Worm (Caenorhabditis elegans): Measurements from ENCODE around the gene sel-13.

sel-13 gene

DNA sequence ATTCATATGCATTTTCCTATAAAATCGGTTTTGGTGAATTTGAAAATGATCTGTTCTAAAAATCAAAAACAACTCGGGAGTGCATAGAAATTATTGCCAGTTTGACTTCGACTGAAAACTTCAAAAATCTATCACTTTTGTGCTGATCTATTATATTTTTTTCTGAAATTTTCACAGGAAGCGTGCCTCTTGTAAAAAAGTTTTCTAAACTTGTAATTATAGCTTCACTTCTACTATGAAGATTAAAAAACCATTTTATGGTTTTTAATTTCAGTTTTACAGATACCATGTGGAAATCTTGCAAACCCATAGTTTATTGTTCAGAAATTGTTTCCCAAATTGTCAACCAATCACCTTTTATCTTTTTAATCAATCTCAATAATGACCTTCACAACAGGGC lies 34.0 kb upstream of the sel-13 start, which contains the start of gene F17C8.9:
TSS of gene F17C8.9 (plus strand) at position 301 of the 400 bp plus-strand sequence.
- TF ChIP-seq F13C5.2 (tag; optimal IDR thresholded peaks at IDR 0.05) (no peak), ceh-13 (GFP tag; optimal IDR thresholded peaks at IDR 0.05) (no peak), aly-1 (tag; optimal IDR thresholded peaks at IDR 0.05) (no peak), ceh-36 (tag; optimal IDR thresholded peaks at IDR 0.05) (no peak), ets-7 (tag; optimal IDR thresholded peaks at IDR 0.05) (no peak), scrt-1 (GFP tag; IDR thresholded peaks at IDR 0.05) (no peak), tbx-37 (GFP tag; conservative IDR thresholded peaks at IDR 0.05) (no peak), B0310.2 (tag; optimal IDR thresholded peaks at IDR 0.05) (no peak), pes-1 (GFP tag; IDR thresholded peaks at IDR 0.05) (no peak), tbx-11 (GFP tag; IDR thresholded peaks at IDR 0.05) (no peak), sea-1 (GFP tag; conservative IDR thresholded peaks at IDR 0.05) (no peak), tra-4 (tag; optimal IDR thresholded peaks at IDR 0.05) (no peak), hmg-4 (GFP tag; optimal IDR thresholded peaks at IDR 0.05) (no peak), flt-1 (GFP tag; IDR thresholded peaks at IDR 0.05) (no peak), ama-1 (optimal IDR thresholded peaks at IDR 0.05) (no peak), hmbx-1 (tag; optimal IDR thresholded peaks at IDR 0.05) (no peak), hnd-1 (tag; optimal IDR thresholded peaks at IDR 0.05) (no peak)

DNA sequence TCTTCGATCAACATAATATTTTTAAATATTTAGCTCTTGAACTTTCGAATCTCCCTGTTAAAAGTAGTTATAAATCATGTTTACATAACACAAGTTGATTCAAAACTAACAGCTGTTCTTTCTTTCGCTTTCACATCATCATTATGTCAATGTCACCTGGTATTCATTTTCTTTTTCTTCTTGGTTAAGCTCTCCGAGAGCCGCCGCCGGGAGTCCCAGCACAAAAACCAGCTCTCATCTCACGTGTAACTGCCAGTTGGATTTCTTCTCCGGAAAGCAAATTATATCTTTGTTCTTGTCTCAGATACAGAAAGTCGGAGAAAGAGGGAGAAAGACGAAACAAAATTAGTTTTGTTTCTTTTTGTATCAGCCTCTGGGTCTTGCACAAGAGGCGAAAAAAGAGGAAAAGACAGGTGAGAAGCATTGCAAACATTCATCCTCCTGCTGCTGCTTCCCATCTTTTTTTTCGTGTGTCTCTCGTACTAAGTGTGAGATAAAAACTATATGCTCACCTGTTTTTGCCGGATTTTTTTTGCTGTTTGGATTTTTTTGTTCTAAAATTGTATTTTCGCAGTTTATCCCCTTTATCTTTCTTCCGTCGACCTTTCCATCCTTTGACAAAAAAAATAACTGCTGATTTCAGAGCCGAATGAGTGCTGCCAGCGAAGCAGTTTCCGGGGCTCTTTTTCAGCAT lies 31.4 kb upstream of the sel-13 start, which contains the start of gene F17C8.3:
TSS of gene F17C8.3 (plus strand) at position 644 of the 694 bp plus-strand sequence.
- TF ChIP-seq aly-1 (tag; optimal IDR thresholded peaks at IDR 0.05): no peak
- TF ChIP-seq hnd-1 (tag; optimal IDR thresholded peaks at IDR 0.05): no peak
- TF ChIP-seq B0310.2 (tag; optimal IDR thresholded peaks at IDR 0.05): no peak
- no peak for TF ChIP-seq hmbx-1 (tag; optimal IDR thresholded peaks at IDR 0.05)
- no peak for TF ChIP-seq tra-4 (tag; optimal IDR thresholded peaks at IDR 0.05)
- no peak for TF ChIP-seq tbx-11 (GFP tag; IDR thresholded peaks at IDR 0.05)

DNA sequence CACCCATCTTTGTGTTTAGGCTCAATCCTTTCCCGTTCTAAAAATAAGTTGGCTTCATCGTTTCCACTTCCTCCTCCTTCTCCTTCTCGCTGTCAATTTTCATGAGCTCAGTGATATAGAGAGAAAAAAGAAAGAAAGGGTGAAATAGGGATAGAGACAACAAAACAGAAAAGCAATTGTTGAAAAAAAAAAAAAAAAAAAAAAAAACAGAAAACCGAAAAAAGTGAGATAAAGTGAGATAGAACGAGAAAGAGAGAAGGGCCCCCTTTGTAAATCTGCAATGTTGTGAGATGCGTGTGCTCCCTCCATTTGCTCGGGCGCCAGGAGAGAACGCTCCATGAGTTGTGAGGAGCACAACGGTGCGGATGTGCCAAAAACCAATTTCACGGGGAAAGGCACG lies 23.9 kb upstream of the sel-13 start:
- TF ChIP-seq F13C5.2 (tag; optimal IDR thresholded peaks at IDR 0.05): no peak
- TF ChIP-seq ama-1 (optimal IDR thresholded peaks at IDR 0.05): no peak
- no peak for TF ChIP-seq ceh-13 (GFP tag; optimal IDR thresholded peaks at IDR 0.05)
- TF ChIP-seq tbx-11 (GFP tag; IDR thresholded peaks at IDR 0.05): no peak
- no peak for TF ChIP-seq ceh-36 (tag; optimal IDR thresholded peaks at IDR 0.05)
- TF ChIP-seq sea-1 (GFP tag; conservative IDR thresholded peaks at IDR 0.05): no peak
- TF ChIP-seq tra-4 (tag; optimal IDR thresholded peaks at IDR 0.05): no peak
- no peak for TF ChIP-seq hmg-4 (GFP tag; optimal IDR thresholded peaks at IDR 0.05)
- no peak for TF ChIP-seq pes-1 (GFP tag; IDR thresholded peaks at IDR 0.05)
- no peak for TF ChIP-seq aly-1 (tag; optimal IDR thresholded peaks at IDR 0.05)
- no peak for TF ChIP-seq tbx-37 (GFP tag; conservative IDR thresholded peaks at IDR 0.05)
- no peak for TF ChIP-seq hmbx-1 (tag; optimal IDR thresholded peaks at IDR 0.05)
- TF ChIP-seq flt-1 (GFP tag; IDR thresholded peaks at IDR 0.05): no peak

DNA sequence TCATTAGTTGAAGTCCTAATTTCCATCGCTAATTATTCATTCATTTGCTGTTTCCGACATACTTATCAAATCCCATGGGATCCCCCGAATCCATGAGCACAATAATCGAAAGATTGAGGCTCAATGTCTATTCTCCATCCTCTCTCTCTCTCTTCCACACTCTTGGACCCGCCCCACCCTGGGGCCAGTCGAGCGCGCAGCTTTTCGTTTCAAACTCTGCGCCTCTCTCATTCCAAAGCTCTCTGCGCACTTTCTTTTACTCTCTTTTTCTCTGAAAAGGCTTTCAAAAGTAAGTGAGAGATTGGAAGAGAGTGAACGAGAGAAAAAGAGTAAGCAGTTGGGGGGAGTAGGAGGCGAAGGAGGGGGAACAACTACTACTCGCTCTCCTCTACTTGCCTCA lies 21.7 kb upstream of the sel-13 start, which contains the start of gene acy-1:
TSS of gene acy-1 (plus strand) at position 346 of the 400 bp plus-strand sequence.
- TF ChIP-seq B0310.2 (tag; optimal IDR thresholded peaks at IDR 0.05): no peak
- no peak for TF ChIP-seq ceh-36 (tag; optimal IDR thresholded peaks at IDR 0.05)
- TF ChIP-seq F13C5.2 (tag; optimal IDR thresholded peaks at IDR 0.05): peak; percentile 11
- TF ChIP-seq tra-4 (tag; optimal IDR thresholded peaks at IDR 0.05): no peak
- peak; percentile 56 for TF ChIP-seq hmg-4 (GFP tag; optimal IDR thresholded peaks at IDR 0.05)
- no peak for TF ChIP-seq ama-1 (optimal IDR thresholded peaks at IDR 0.05)

DNA sequence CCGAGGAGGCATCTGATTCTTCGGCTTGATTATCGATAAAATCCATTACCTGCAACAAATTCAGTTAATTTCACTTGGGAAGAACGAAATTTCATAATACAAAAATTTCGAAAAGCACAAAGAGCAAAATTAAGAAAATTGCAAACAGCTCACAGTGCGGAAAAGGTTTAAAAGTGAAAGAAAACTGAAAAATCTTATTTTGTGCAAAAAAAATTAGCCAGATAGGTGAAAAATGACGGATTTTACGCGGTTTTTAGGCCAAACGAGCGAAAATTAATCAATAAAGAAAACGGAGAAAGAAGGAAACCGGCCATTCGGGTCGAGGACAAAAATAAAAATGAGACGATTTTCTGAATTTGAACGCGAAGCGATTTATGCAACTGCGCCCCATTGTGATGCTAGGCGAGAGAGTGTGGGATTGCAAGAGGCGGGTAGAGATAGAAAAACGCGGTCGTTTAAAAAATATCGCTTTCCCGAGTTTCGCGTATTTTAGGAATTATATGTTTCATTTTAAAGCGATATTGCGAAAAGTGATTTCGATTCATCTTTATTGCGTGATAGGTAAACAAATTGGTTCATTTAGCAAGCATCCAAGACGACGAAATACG lies 20.7 kb upstream of the sel-13 start, which contains the start of gene emb-5:
TSS of gene emb-5 (minus strand) at position 51 of the 608 bp plus-strand sequence.
- TF ChIP-seq flt-1 (GFP tag; IDR thresholded peaks at IDR 0.05) (no peak), ceh-13 (GFP tag; optimal IDR thresholded peaks at IDR 0.05) (no peak)

DNA sequence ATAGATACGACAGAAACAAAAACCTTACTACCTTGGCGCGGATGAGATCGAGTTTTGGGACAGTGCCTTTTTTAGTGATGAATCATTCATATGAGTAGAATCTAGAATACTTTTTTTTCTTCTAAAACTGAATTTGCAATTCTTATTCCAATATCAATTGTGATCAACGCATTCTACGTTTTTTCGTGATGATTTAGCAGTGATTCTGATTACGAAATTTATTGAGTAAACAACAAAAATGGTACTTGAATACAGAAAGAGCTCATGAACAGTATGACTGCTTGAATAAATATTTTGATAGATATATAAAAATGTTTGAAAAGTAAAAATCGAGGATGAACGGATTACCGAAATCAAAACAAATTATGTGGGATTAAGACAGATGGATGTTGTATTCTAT lies 15.1 kb upstream of the sel-13 start, which contains the start of gene him-18:
TSS of gene him-18 (minus strand) at position 101 of the 400 bp plus-strand sequence.
- TF ChIP-seq pes-1 (GFP tag; IDR thresholded peaks at IDR 0.05) (no peak), ama-1 (optimal IDR thresholded peaks at IDR 0.05) (no peak)

DNA sequence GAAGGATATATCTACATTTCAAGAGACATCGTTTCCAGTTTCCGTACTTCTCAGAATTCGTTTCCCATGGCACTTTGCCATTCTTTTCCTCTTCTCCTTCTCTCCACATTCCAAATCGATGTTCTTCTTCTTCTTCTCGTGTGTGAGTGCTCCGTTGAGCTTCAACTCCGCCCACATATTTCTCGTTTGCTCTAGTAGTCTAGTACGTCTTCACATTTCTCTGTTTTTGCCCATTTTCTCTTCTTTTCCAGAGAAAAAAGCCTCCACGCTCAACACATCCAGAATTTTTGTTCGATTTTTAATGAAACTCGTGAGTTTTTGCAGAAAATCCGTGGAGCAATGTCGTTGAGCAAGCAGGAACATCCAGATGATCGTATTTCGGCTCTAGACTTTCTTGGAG lies 8.9 kb upstream of the sel-13 start, which contains the start of gene T04A8.18:
TSS of gene T04A8.18 (plus strand) at position 301 of the 400 bp plus-strand sequence.
- TF ChIP-seq pes-1 (GFP tag; IDR thresholded peaks at IDR 0.05): no peak
- TF ChIP-seq aly-1 (tag; optimal IDR thresholded peaks at IDR 0.05): no peak
- TF ChIP-seq F13C5.2 (tag; optimal IDR thresholded peaks at IDR 0.05): no peak
- TF ChIP-seq hnd-1 (tag; optimal IDR thresholded peaks at IDR 0.05): no peak
- TF ChIP-seq ceh-36 (tag; optimal IDR thresholded peaks at IDR 0.05): no peak
- TF ChIP-seq sea-1 (GFP tag; conservative IDR thresholded peaks at IDR 0.05): no peak
- TF ChIP-seq tbx-11 (GFP tag; IDR thresholded peaks at IDR 0.05): no peak
- TF ChIP-seq ets-7 (tag; optimal IDR thresholded peaks at IDR 0.05): no peak
- TF ChIP-seq ama-1 (optimal IDR thresholded peaks at IDR 0.05): no peak
- no peak for TF ChIP-seq hmg-4 (GFP tag; optimal IDR thresholded peaks at IDR 0.05)
- TF ChIP-seq scrt-1 (GFP tag; IDR thresholded peaks at IDR 0.05): no peak
- no peak for TF ChIP-seq tra-4 (tag; optimal IDR thresholded peaks at IDR 0.05)
- TF ChIP-seq ceh-13 (GFP tag; optimal IDR thresholded peaks at IDR 0.05): no peak
- TF ChIP-seq B0310.2 (tag; optimal IDR thresholded peaks at IDR 0.05): no peak
- no peak for TF ChIP-seq hmbx-1 (tag; optimal IDR thresholded peaks at IDR 0.05)
- no peak for TF ChIP-seq tbx-37 (GFP tag; conservative IDR thresholded peaks at IDR 0.05)
- TF ChIP-seq flt-1 (GFP tag; IDR thresholded peaks at IDR 0.05): no peak

DNA sequence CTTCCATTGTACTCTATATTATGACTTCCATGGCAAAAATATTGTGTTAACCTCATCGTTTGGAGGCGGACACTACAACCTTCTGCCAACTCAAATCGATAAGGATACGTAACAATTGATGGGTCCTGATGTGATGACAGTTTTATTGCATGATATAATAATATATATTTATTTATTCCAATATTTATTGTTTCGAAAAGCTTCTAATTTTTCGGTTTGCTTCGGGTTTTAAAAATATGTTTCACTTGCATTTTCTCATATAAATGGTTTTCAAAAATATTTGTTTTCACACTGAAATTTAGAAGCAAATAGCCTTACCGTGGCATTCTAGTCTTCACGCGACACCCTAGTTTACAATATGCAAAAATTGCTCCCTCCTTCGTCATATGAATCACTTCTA lies 6.7 kb upstream of the sel-13 start, which contains the start of gene T04A8.13:
TSS of gene T04A8.13 (plus strand) at position 301 of the 400 bp plus-strand sequence.
- TF ChIP-seq hmg-4 (GFP tag; optimal IDR thresholded peaks at IDR 0.05): no peak
- TF ChIP-seq tbx-37 (GFP tag; conservative IDR thresholded peaks at IDR 0.05): no peak
- TF ChIP-seq B0310.2 (tag; optimal IDR thresholded peaks at IDR 0.05): no peak
- TF ChIP-seq hnd-1 (tag; optimal IDR thresholded peaks at IDR 0.05): no peak
- TF ChIP-seq hmbx-1 (tag; optimal IDR thresholded peaks at IDR 0.05): no peak
- TF ChIP-seq tbx-11 (GFP tag; IDR thresholded peaks at IDR 0.05): no peak
- TF ChIP-seq aly-1 (tag; optimal IDR thresholded peaks at IDR 0.05): no peak
- no peak for TF ChIP-seq ets-7 (tag; optimal IDR thresholded peaks at IDR 0.05)
- no peak for TF ChIP-seq ama-1 (optimal IDR thresholded peaks at IDR 0.05)
- TF ChIP-seq ceh-36 (tag; optimal IDR thresholded peaks at IDR 0.05): no peak
- TF ChIP-seq ceh-13 (GFP tag; optimal IDR thresholded peaks at IDR 0.05): no peak
- no peak for TF ChIP-seq tra-4 (tag; optimal IDR thresholded peaks at IDR 0.05)
